Worm (Caenorhabditis elegans) whole organism, L3 larva: ENCODE measurements around the gene ttr-41.

Experiments
- R02D3.7 ChIP-seq: fragments of 150-350 bp; optimal IDR thresholded peaks from 2 replicates; lab custom pipeline; 2014; ENCODE audit warnings: missing biosample characterization, missing genetic modification characterization
- aly-2 ChIP-seq: fragments of 150-350 bp; optimal IDR thresholded peaks from 2 replicates; lab custom pipeline; 2014; ENCODE audit warnings: missing biosample characterization, missing genetic modification characterization
- jun-1 ChIP-seq: fragments of 150-350 bp; optimal IDR thresholded peaks from 2 replicates; lab custom pipeline; 2014; ENCODE audit warnings: missing biosample characterization, missing genetic modification reagents, missing genetic modification characterization
- pqm-1 ChIP-seq: fragments of 150-350 bp; optimal IDR thresholded peaks from 2 replicates; lab custom pipeline; 2017; ENCODE audit warnings: missing biosample characterization, missing genetic modification characterization, inconsistent platforms

DNA sequence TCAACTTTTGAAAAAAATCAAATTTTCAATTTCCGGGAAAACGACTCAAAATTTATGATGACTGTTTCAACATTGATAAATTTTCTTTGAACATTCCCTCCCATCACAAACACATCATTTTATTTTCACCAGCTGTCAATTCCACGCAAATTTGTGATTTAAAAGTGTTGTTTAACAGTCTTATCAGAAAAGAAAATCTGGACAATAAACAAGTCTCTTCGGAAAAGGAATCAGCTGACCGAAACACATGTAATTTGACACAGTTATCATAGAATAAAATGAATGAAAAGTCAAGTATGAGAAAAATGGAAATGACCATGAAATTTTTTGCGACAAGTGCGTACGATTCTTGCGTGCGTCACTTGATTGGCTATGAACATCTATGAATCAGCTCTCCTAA is 41.4 kb upstream of the ttr-41 start:
- peak; percentile 39 for TF ChIP-seq jun-1
- TF ChIP-seq R02D3.7 (tag; lab: Kevin White, UChicago), result no peak
- no peak for TF ChIP-seq pqm-1
- no peak for TF ChIP-seq aly-2 (tag; lab: Kevin White, UChicago)
